Worm (Caenorhabditis elegans) whole organism, L3 larva: ENCODE data around the gene smg-7.

Experiments
- ama-1 ChIP-seq: fragments of 150-350 bp; optimal IDR thresholded peaks from 2 replicates; lab custom pipeline; 2018
- egl-27 ChIP-seq: sonication (generic microtip); optimal IDR thresholded peaks from 4 replicates; lab custom pipeline; 2017; ENCODE audit warnings: missing biosample characterization, missing genetic modification reagents, missing genetic modification characterization
- elt-2 ChIP-seq: sonication (generic microtip); optimal IDR thresholded peaks from 2 replicates; lab custom pipeline; 2016; ENCODE audit warnings: missing genetic modification reagents, mild to moderate bottlenecking, missing genetic modification characterization, missing compliant biosample characterization
- fos-1 ChIP-seq: fragments of 150-350 bp; optimal IDR thresholded peaks from 2 replicates; lab custom pipeline; 2014; ENCODE audit warnings: missing biosample characterization, missing genetic modification characterization
- lin-15B ChIP-seq: fragments of 150-350 bp; optimal IDR thresholded peaks from 2 replicates; lab custom pipeline; 2014; ENCODE audit warnings: missing biosample characterization, missing genetic modification characterization
- lin-39 ChIP-seq: fragments of 150-350 bp; optimal IDR thresholded peaks from 2 replicates; lab custom pipeline; 2018; ENCODE audit warnings: missing biosample characterization, missing genetic modification reagents, missing genetic modification characterization
- mdl-1 ChIP-seq: fragments of 150-350 bp; optimal IDR thresholded peaks from 2 replicates; lab custom pipeline; 2014; ENCODE audit warnings: missing biosample characterization, missing genetic modification characterization
- nhr-28 ChIP-seq: fragments of 150-350 bp; optimal IDR thresholded peaks from 2 replicates; lab custom pipeline; 2014; ENCODE audit warnings: missing biosample characterization, missing genetic modification characterization
- nhr-77 ChIP-seq: fragments of 150-350 bp; optimal IDR thresholded peaks from 2 replicates; lab custom pipeline; 2014; ENCODE audit warnings: missing biosample characterization, missing genetic modification characterization
- sea-2 ChIP-seq: fragments of 150-350 bp; sonication (generic microtip); optimal IDR thresholded peaks from 4 replicates; lab custom pipeline; 2014; ENCODE audit warnings: missing biosample characterization, missing genetic modification reagents, missing genetic modification characterization
- snpc-4 ChIP-seq: fragments of 150-350 bp; optimal IDR thresholded peaks from 2 replicates; lab custom pipeline; 2014; ENCODE audit warnings: missing biosample characterization, missing genetic modification characterization
- tbx-2 ChIP-seq: sonication (generic microtip); optimal IDR thresholded peaks from 2 replicates; lab custom pipeline; 2016; ENCODE audit warnings: mild to moderate bottlenecking, missing genetic modification characterization, missing compliant biosample characterization
- ztf-4 ChIP-seq: fragments of 150-350 bp; optimal IDR thresholded peaks from 2 replicates; lab custom pipeline; 2014; ENCODE audit warnings: missing biosample characterization, missing genetic modification characterization

DNA sequence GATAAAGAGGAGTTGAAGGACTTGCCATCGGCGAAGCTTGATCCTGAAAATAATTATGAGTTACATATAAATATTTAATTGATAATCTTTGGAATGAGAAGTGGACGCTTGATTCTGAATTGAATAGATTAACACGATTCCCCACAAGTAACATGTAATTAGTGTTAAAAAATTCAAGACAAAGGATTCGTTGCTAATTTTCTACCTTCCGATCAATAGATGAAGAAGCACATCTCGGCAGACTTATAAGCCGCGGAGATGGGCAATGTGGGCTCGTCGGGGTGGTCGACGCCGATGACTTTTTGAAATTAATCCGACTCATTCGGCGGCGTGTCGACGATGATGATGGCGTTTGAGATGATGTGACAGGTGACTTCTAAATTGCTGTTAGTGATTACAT lies 4.8 kb upstream of the smg-7 start:
- no peak for TF ChIP-seq fos-1 (tag; lab: Kevin White, UChicago)
- no peak for TF ChIP-seq elt-2 (tag; lab: Kevin White, UChicago)
- no peak for TF ChIP-seq mdl-1 (tag; lab: Kevin White, UChicago)
- TF ChIP-seq sea-2 (GFP tag; lab: Kevin White, UChicago): no peak
- no peak for TF ChIP-seq lin-15B (tag; lab: Kevin White, UChicago)
- no peak for TF ChIP-seq ama-1 (lab: Kevin White, UChicago)
- no peak for TF ChIP-seq nhr-77 (tag; lab: Kevin White, UChicago)
- TF ChIP-seq nhr-28 (tag; lab: Kevin White, UChicago): no peak
- TF ChIP-seq ztf-4 (tag; lab: Kevin White, UChicago): no peak
- no peak for TF ChIP-seq lin-39 (tag; lab: Kevin White, UChicago)
- TF ChIP-seq snpc-4 (tag; lab: Kevin White, UChicago): no peak
- TF ChIP-seq egl-27 (tag; lab: Kevin White, UChicago): no peak
- no peak for TF ChIP-seq tbx-2 (tag; lab: Kevin White, UChicago)
